Fruit fly (Drosophila melanogaster): ENCODE measurements around the gene CG7099.

The CG7099 gene

dm6 chr2L:13414525-13415481 lies 27.4 kb downstream of the CG7099 start, which contains the start of the genes CG16956, CG42784 and CG43850 (continued):
- TF ChIP-seq peb (GFP tag; IDR thresholded peaks at IDR 0.05), result no peak
- peak; percentile 49 for TF ChIP-seq kah (GFP tag; optimal IDR thresholded peaks at IDR 0.05)
- TF ChIP-seq eyg (GFP tag; optimal IDR thresholded peaks at IDR 0.05), result no peak
- no peak for TF ChIP-seq CG10565 (GFP tag; optimal IDR thresholded peaks at IDR 0.05)
- TF ChIP-seq CG31441 (GFP tag; IDR thresholded peaks at IDR 0.05), result peak; percentile 54; the same call in 1 of the 2 replicates
- TF ChIP-seq tup (GFP tag; optimal IDR thresholded peaks at IDR 0.05), result no peak
- peak; percentile 23 for TF ChIP-seq Mes4 (GFP tag; optimal IDR thresholded peaks at IDR 0.05)
- TF ChIP-seq sna (GFP tag; IDR thresholded peaks at IDR 0.05; ENCODE audit: partially characterized antibody), result no peak
- TF ChIP-seq CG4707 (GFP tag; optimal IDR thresholded peaks at IDR 0.05), result peak; percentile 53
- no peak for TF ChIP-seq CG11085 (GFP tag; IDR thresholded peaks at IDR 0.05)
- peak; percentile 42 for TF ChIP-seq her (GFP tag; optimal IDR thresholded peaks at IDR 0.05)
- TF ChIP-seq caup (GFP tag; optimal IDR thresholded peaks at IDR 0.05; ENCODE audit: severe bottlenecking), result peak; percentile 89
- TF ChIP-seq CG6791 (GFP tag; IDR thresholded peaks at IDR 0.05; ENCODE audit: partially characterized antibody), result no peak
- TF ChIP-seq Neu2 (GFP tag; optimal IDR thresholded peaks at IDR 0.05; ENCODE audit: borderline replicate concordance), result no peak
- TF ChIP-seq CG3065 (GFP tag; optimal IDR thresholded peaks at IDR 0.05), result no peak
- no peak for TF ChIP-seq Doc2 (GFP tag; IDR thresholded peaks at IDR 0.05)
- TF ChIP-seq CG15073 (GFP tag; optimal IDR thresholded peaks at IDR 0.05), result no peak
- TF ChIP-seq CoRest (tag; optimal IDR thresholded peaks at IDR 0.05), result no peak
- no peak for TF ChIP-seq psq (GFP tag; optimal IDR thresholded peaks at IDR 0.05)
- TF ChIP-seq HmgZ (tag; optimal IDR thresholded peaks at IDR 0.05), result peak; percentile 2
- peak; percentile 41; the same call in 1 of the 2 replicates for TF ChIP-seq ttk (GFP tag; IDR thresholded peaks at IDR 0.05)
- TF ChIP-seq gem (tag; optimal IDR thresholded peaks at IDR 0.05), result no peak
- no peak for TF ChIP-seq CG2120 (GFP tag; optimal IDR thresholded peaks at IDR 0.05)
- peak; percentile 39 to 64 for TF ChIP-seq Trl (optimal IDR thresholded peaks at IDR 0.05)
- TF ChIP-seq Trl (GFP tag; optimal IDR thresholded peaks at IDR 0.05), result peak; percentile 24
- TF ChIP-seq Oli (tag; optimal IDR thresholded peaks at IDR 0.05), result peak; percentile 6
- TF ChIP-seq seq (GFP tag; IDR thresholded peaks at IDR 0.05), result peak; percentile 53; the same call in 1 of the 2 replicates
- peak; percentile 69 for TF ChIP-seq CG1233 (GFP tag; optimal IDR thresholded peaks at IDR 0.05)
- no peak for TF ChIP-seq pita (GFP tag; optimal IDR thresholded peaks at IDR 0.05)
- no peak for TF ChIP-seq dimm (GFP tag; IDR thresholded peaks at IDR 0.05)
- TF ChIP-seq dati (GFP tag; IDR thresholded peaks at IDR 0.05), result no peak
- TF ChIP-seq CG13287 (GFP tag; IDR thresholded peaks at IDR 0.05; ENCODE audit: partially characterized antibody), result peak; percentile 23
- no peak for TF ChIP-seq Lpt (GFP tag; optimal IDR thresholded peaks at IDR 0.05)
- no peak for TF ChIP-seq CG2678 (tag; optimal IDR thresholded peaks at IDR 0.05)
- no peak for TF ChIP-seq CG6654 (GFP tag; optimal IDR thresholded peaks at IDR 0.05)
- TF ChIP-seq ems (GFP tag; optimal IDR thresholded peaks at IDR 0.05), result no peak
- no peak for TF ChIP-seq HmgD (GFP tag; optimal IDR thresholded peaks at IDR 0.05)
- no peak for TF ChIP-seq chn (GFP tag; optimal IDR thresholded peaks at IDR 0.05)
- TF ChIP-seq Spps (tag; optimal IDR thresholded peaks at IDR 0.05), result no peak
- peak; percentile 37; the same call in 2 of the 3 replicates for TF ChIP-seq dysf (GFP tag; IDR thresholded peaks at IDR 0.05)
- no peak for TF ChIP-seq fru (optimal IDR thresholded peaks at IDR 0.05)
- TF ChIP-seq CG4617 (GFP tag; optimal IDR thresholded peaks at IDR 0.05; ENCODE audit: borderline replicate concordance), result no peak
- no peak for TF ChIP-seq Tbp (GFP tag; optimal IDR thresholded peaks at IDR 0.05)
- no peak for TF ChIP-seq sc (optimal IDR thresholded peaks at IDR 0.05)
- peak; percentile 7 for TF ChIP-seq sc (GFP tag; optimal IDR thresholded peaks at IDR 0.05)
- no peak for TF ChIP-seq ind (GFP tag; optimal IDR thresholded peaks at IDR 0.05)
- no peak for TF ChIP-seq NC2β (GFP tag; optimal IDR thresholded peaks at IDR 0.05)
- no peak for TF ChIP-seq CG11560 (tag; IDR thresholded peaks at IDR 0.05)
- no peak for TF ChIP-seq slp2 (GFP tag; optimal IDR thresholded peaks at IDR 0.05)
- TF ChIP-seq CG13624 (GFP tag; optimal IDR thresholded peaks at IDR 0.05), result peak; percentile 50

Data from whole organism, embryonic.